Worm (Caenorhabditis elegans) whole organism, young adult: ENCODE measurements around the gene T19D12.6.

Source experiments
- Y95B8A.8 ChIP-seq: fragments of 200-800 bp; sonication (Bioruptor generic); IDR thresholded peaks from 2 replicates; pipeline ENCODE4 v1.3.6; 2022; ENCODE audit warnings: missing genetic modification reagents, missing genetic modification characterization, missing compliant biosample characterization
- atf-7 ChIP-seq: sonication (generic microtip); optimal IDR thresholded peaks from 2 replicates; lab custom pipeline; 2017; ENCODE audit warnings: mild to moderate bottlenecking, missing genetic modification characterization, missing compliant biosample characterization
- tbx-9 ChIP-seq: sonication (generic microtip); optimal IDR thresholded peaks from 2 replicates; lab custom pipeline; 2016; ENCODE audit warnings: borderline replicate concordance, missing genetic modification characterization, inconsistent platforms, missing compliant biosample characterization
- unc-62 ChIP-seq: fragments of 150-350 bp; optimal IDR thresholded peaks from 2 replicates; lab custom pipeline; 2014; ENCODE audit warnings: missing biosample characterization, missing genetic modification reagents, missing genetic modification characterization

ce11 chrII:6614500-6614899 lies 28.4 kb downstream of the T19D12.6 start:
- TF ChIP-seq Y95B8A.8 (no peak), atf-7 (tag; lab: Kevin White, UChicago) (no peak), unc-62 (no peak), tbx-9 (tag; lab: Kevin White, UChicago) (no peak)
